Fruit fly (Drosophila melanogaster): ENCODE data around the gene CG31266.

The CG31266 gene

dm6 chr3R:17149080-17149746 lies 16.8 kb downstream of the CG31266 start, which contains the start of the genes m-cup and Det (continued):
- TF ChIP-seq Fer3 (tag; optimal IDR thresholded peaks at IDR 0.05) (no peak), Ets65A (GFP tag) (peak; percentile 6), CG18599 (GFP tag; optimal IDR thresholded peaks at IDR 0.05) (peak; percentile 18), Hr39 (optimal IDR thresholded peaks at IDR 0.05) (no peak), Nf-YA (GFP tag; IDR thresholded peaks at IDR 0.05) (no peak), CG34422 (GFP tag; IDR thresholded peaks at IDR 0.05) (peak; percentile 51; the same call in 1 of the 3 replicates), danr (GFP tag; IDR thresholded peaks at IDR 0.05) (no peak), CG13424 (tag; optimal IDR thresholded peaks at IDR 0.05) (peak; percentile 28), Max (GFP tag; optimal IDR thresholded peaks at IDR 0.05) (no peak), YL-1 (GFP tag; optimal IDR thresholded peaks at IDR 0.05) (peak; percentile 81), CG1647 (GFP tag; optimal IDR thresholded peaks at IDR 0.05) (no peak), CG14860 (GFP tag; IDR thresholded peaks at IDR 0.05; ENCODE audit: partially characterized antibody) (peak; percentile 49; the same call in 1 of the 3 replicates), ase (GFP tag; IDR thresholded peaks at IDR 0.05) (no peak), CG10654 (GFP tag; optimal IDR thresholded peaks at IDR 0.05) (no peak), disco-r (GFP tag; optimal IDR thresholded peaks at IDR 0.05) (no peak), chn (GFP tag; optimal IDR thresholded peaks at IDR 0.05) (no peak), BtbVII (GFP tag; optimal IDR thresholded peaks at IDR 0.05) (no peak), zen2 (GFP tag; IDR thresholded peaks at IDR 0.05; ENCODE audit: partially characterized antibody) (peak; percentile 26; the same call in 1 of the 3 replicates), Dfd (GFP tag; optimal IDR thresholded peaks at IDR 0.05) (no peak), ewg (GFP tag; optimal IDR thresholded peaks at IDR 0.05) (peak; percentile 54), ken (GFP tag; IDR thresholded peaks at IDR 0.05) (no peak), D19A (tag; optimal IDR thresholded peaks at IDR 0.05) (no peak), vvl (GFP tag; IDR thresholded peaks at IDR 0.05) (0 out of 2 replicates have a peak, but pooled peaks have one; percentile 3), CG10147 (GFP tag; optimal IDR thresholded peaks at IDR 0.05) (peak; percentile 10), z (GFP tag; IDR thresholded peaks at IDR 0.05) (no peak), gce (GFP tag; IDR thresholded peaks at IDR 0.05) (no peak), tin (GFP tag; optimal IDR thresholded peaks at IDR 0.05) (no peak), fd3F (GFP tag; optimal IDR thresholded peaks at IDR 0.05) (no peak), Xrp1 (GFP tag; IDR thresholded peaks at IDR 0.05) (no peak), CG4282 (GFP tag; optimal IDR thresholded peaks at IDR 0.05) (no peak), rib (GFP tag; IDR thresholded peaks at IDR 0.05) (no peak), gsb (GFP tag; IDR thresholded peaks at IDR 0.05) (no peak), kay (GFP tag; optimal IDR thresholded peaks at IDR 0.05) (no peak), inv (GFP tag; IDR thresholded peaks at IDR 0.05; ENCODE audit: partially characterized antibody) (peak; percentile 56), C15 (GFP tag; IDR thresholded peaks at IDR 0.05) (no peak), emc (GFP tag; optimal IDR thresholded peaks at IDR 0.05) (no peak), CG2712 (tag; optimal IDR thresholded peaks at IDR 0.05) (no peak), zfh2 (GFP tag; optimal IDR thresholded peaks at IDR 0.05) (peak; percentile 31), Gsc (GFP tag; IDR thresholded peaks at IDR 0.05) (no peak), CG15479 (GFP tag; optimal IDR thresholded peaks at IDR 0.05) (no peak), HHEX (GFP tag; optimal IDR thresholded peaks at IDR 0.05) (no peak), al (GFP tag; IDR thresholded peaks at IDR 0.05) (no peak), chinmo (GFP tag; IDR thresholded peaks at IDR 0.05; ENCODE audit: partially characterized antibody) (no peak), onecut (GFP tag; IDR thresholded peaks at IDR 0.05) (no peak), row (GFP tag; IDR thresholded peaks at IDR 0.05) (peak; percentile 51), CG32767 (GFP tag; IDR thresholded peaks at IDR 0.05) (no peak), ATbp (GFP tag; optimal IDR thresholded peaks at IDR 0.05) (no peak), pita (GFP tag; optimal IDR thresholded peaks at IDR 0.05) (no peak), nmo (GFP tag; optimal IDR thresholded peaks at IDR 0.05) (peak; percentile 60), bigmax (GFP tag; optimal IDR thresholded peaks at IDR 0.05) (no peak), nom (GFP tag; optimal IDR thresholded peaks at IDR 0.05) (no peak)
